Worm (Caenorhabditis elegans) whole organism, late embryonic: ENCODE results near the gene F54F2.14.
A peak's percentile ranks its signal among the peaks of the same experiment; 100 is the strongest.

Source experiments
- C08G9.2 ChIP-seq: sonication (generic microtip); optimal IDR thresholded peaks from 2 replicates; lab custom pipeline; 2016; ENCODE audit warnings: mild to moderate bottlenecking, missing genetic modification characterization, moderate library complexity, missing compliant biosample characterization
- K02D7.2 ChIP-seq: sonication (generic microtip); optimal IDR thresholded peaks from 2 replicates; lab custom pipeline; 2017; ENCODE audit warnings: mild to moderate bottlenecking, missing genetic modification characterization, missing compliant biosample characterization
- T23F11.4 ChIP-seq: fragments of 200-800 bp; sonication (Bioruptor generic); optimal IDR thresholded peaks from 2 replicates; lab custom pipeline; 2018; ENCODE audit warnings: mild to moderate bottlenecking, missing genetic modification characterization, missing compliant biosample characterization
- Y22D7AL.16 ChIP-seq: sonication (generic microtip); optimal IDR thresholded peaks from 2 replicates; lab custom pipeline; 2016; ENCODE audit warnings: missing genetic modification characterization, missing compliant biosample characterization
- ama-1 ChIP-seq: fragments of 150-350 bp; optimal IDR thresholded peaks from 2 replicates; lab custom pipeline; 2014
- ceh-14 ChIP-seq: sonication (generic microtip); optimal IDR thresholded peaks from 2 replicates; lab custom pipeline; 2016; ENCODE audit warnings: missing genotype, missing genetic modification characterization, missing compliant biosample characterization
- ceh-18 ChIP-seq: sonication (generic microtip); optimal IDR thresholded peaks from 2 replicates; lab custom pipeline; 2016; ENCODE audit warnings: missing genetic modification characterization, missing compliant biosample characterization
- ceh-22 ChIP-seq: sonication (generic microtip); optimal IDR thresholded peaks from 2 replicates; lab custom pipeline; 2017; ENCODE audit warnings: missing biosample characterization, missing genetic modification characterization
- ceh-24 ChIP-seq: sonication (generic microtip); optimal IDR thresholded peaks from 2 replicates; lab custom pipeline; 2016; ENCODE audit warnings: mild to moderate bottlenecking, missing genetic modification characterization, missing compliant biosample characterization
- ceh-30 ChIP-seq: fragments of 150-350 bp; optimal IDR thresholded peaks from 2 replicates; lab custom pipeline; 2014; ENCODE audit warnings: missing biosample characterization, missing genetic modification characterization
- ceh-31 ChIP-seq: sonication (generic microtip); optimal IDR thresholded peaks from 2 replicates; lab custom pipeline; 2016; ENCODE audit warnings: missing genetic modification characterization, missing compliant biosample characterization
- ceh-34 ChIP-seq: sonication (generic microtip); optimal IDR thresholded peaks from 2 replicates; lab custom pipeline; 2016; ENCODE audit warnings: mild to moderate bottlenecking, missing genetic modification characterization, missing compliant biosample characterization
- ceh-45 ChIP-seq: fragments of 200-800 bp; sonication (Bioruptor generic); IDR thresholded peaks from 2 replicates; pipeline ENCODE4 v1.3.6; 2022; ENCODE audit warnings: missing genetic modification reagents, missing genetic modification characterization, missing compliant biosample characterization
- ceh-9 ChIP-seq: sonication (generic microtip); optimal IDR thresholded peaks from 2 replicates; lab custom pipeline; 2016; ENCODE audit warnings: mild to moderate bottlenecking, missing genetic modification characterization, inconsistent platforms, missing compliant biosample characterization
- che-1 ChIP-seq: sonication (generic microtip); optimal IDR thresholded peaks from 2 replicates; lab custom pipeline; 2016; ENCODE audit warnings: mild to moderate bottlenecking, missing genetic modification characterization, missing compliant biosample characterization
- elt-2 ChIP-seq: sonication (generic microtip); optimal IDR thresholded peaks from 2 replicates; lab custom pipeline; 2016; ENCODE audit warnings: missing genetic modification reagents, missing genetic modification characterization, missing compliant biosample characterization
- eyg-1 ChIP-seq: sonication (generic microtip); optimal IDR thresholded peaks from 2 replicates; lab custom pipeline; 2016; ENCODE audit warnings: missing genotype, missing genetic modification characterization, missing compliant biosample characterization
- fax-1 ChIP-seq: sonication (generic microtip); optimal IDR thresholded peaks from 2 replicates; lab custom pipeline; 2016; ENCODE audit warnings: missing genotype, missing genetic modification characterization, missing compliant biosample characterization
- fkh-10 ChIP-seq: fragments of 150-350 bp; optimal IDR thresholded peaks from 2 replicates; lab custom pipeline; 2014; ENCODE audit warnings: missing biosample characterization, missing genetic modification reagents, missing genetic modification characterization
- fkh-6 ChIP-seq: sonication (generic microtip); optimal IDR thresholded peaks from 2 replicates; lab custom pipeline; 2016; ENCODE audit warnings: missing genetic modification characterization, missing compliant biosample characterization
- hlh-30 ChIP-seq: sonication (generic microtip); optimal IDR thresholded peaks from 2 replicates; lab custom pipeline; 2017; ENCODE audit warnings: antibody characterized with exemption, missing genetic modification characterization, missing compliant biosample characterization; ENCODE audit not compliant: insufficient read depth
- hlh-6 ChIP-seq: sonication (generic microtip); optimal IDR thresholded peaks from 2 replicates; lab custom pipeline; 2016; ENCODE audit warnings: missing genotype, missing genetic modification characterization, missing compliant biosample characterization
- hlh-8 ChIP-seq: sonication (generic microtip); optimal IDR thresholded peaks from 2 replicates; lab custom pipeline; 2016; ENCODE audit warnings: missing genotype, missing genetic modification characterization, missing compliant biosample characterization
- mec-3 ChIP-seq: sonication (generic microtip); optimal IDR thresholded peaks from 2 replicates; lab custom pipeline; 2016; ENCODE audit warnings: borderline replicate concordance, missing genetic modification characterization, missing compliant biosample characterization
- nfya-1 ChIP-seq: sonication (generic microtip); optimal IDR thresholded peaks from 2 replicates; lab custom pipeline; 2017; ENCODE audit warnings: missing genetic modification characterization, mild to moderate bottlenecking, missing compliant biosample characterization, antibody characterized with exemption, moderate library complexity
- nhr-11 ChIP-seq: fragments of 150-350 bp; optimal IDR thresholded peaks from 2 replicates; lab custom pipeline; 2014; ENCODE audit warnings: missing biosample characterization, missing genetic modification characterization
- nhr-232 ChIP-seq: sonication (generic microtip); optimal IDR thresholded peaks from 2 replicates; lab custom pipeline; 2016; ENCODE audit warnings: missing genetic modification characterization, missing compliant biosample characterization
- npax-4 ChIP-seq: sonication (generic microtip); optimal IDR thresholded peaks from 2 replicates; lab custom pipeline; 2016; ENCODE audit warnings: missing genetic modification characterization, missing compliant biosample characterization
- odd-2 ChIP-seq: sonication (generic microtip); optimal IDR thresholded peaks from 2 replicates; lab custom pipeline; 2017; ENCODE audit warnings: antibody characterized with exemption, mild to moderate bottlenecking, missing genetic modification characterization, missing compliant biosample characterization
- pag-3 ChIP-seq: sonication (generic microtip); optimal IDR thresholded peaks from 2 replicates; lab custom pipeline; 2016; ENCODE audit warnings: missing compliant biosample characterization, missing genetic modification characterization, borderline replicate concordance
- pax-1 ChIP-seq: fragments of 150-350 bp; optimal IDR thresholded peaks from 2 replicates; lab custom pipeline; 2014; ENCODE audit warnings: missing biosample characterization, missing genetic modification characterization
- pha-2 ChIP-seq: sonication (generic microtip); optimal IDR thresholded peaks from 2 replicates; lab custom pipeline; 2017; ENCODE audit warnings: mild to moderate bottlenecking, missing genetic modification characterization, missing compliant biosample characterization
- pha-4 ChIP-seq: fragments of 150-350 bp; optimal IDR thresholded peaks from 2 replicates; lab custom pipeline; 2018; ENCODE audit warnings: missing biosample characterization, missing genetic modification reagents, missing genetic modification characterization
- ref-2 ChIP-seq: sonication (generic microtip); optimal IDR thresholded peaks from 2 replicates; lab custom pipeline; 2016; ENCODE audit warnings: missing genetic modification characterization, missing compliant biosample characterization
- rnt-1 ChIP-seq: sonication (generic microtip); optimal IDR thresholded peaks from 2 replicates; lab custom pipeline; 2016; ENCODE audit warnings: missing genetic modification characterization, missing compliant biosample characterization
- sdc-2 ChIP-seq: sonication (generic microtip); optimal IDR thresholded peaks from 2 replicates; lab custom pipeline; 2016; ENCODE audit warnings: missing genotype, missing genetic modification characterization, missing compliant biosample characterization
- sox-4 ChIP-seq: sonication (generic microtip); optimal IDR thresholded peaks from 2 replicates; lab custom pipeline; 2017; ENCODE audit warnings: mild to moderate bottlenecking, missing genetic modification characterization, inconsistent platforms, missing compliant biosample characterization
- syd-9 ChIP-seq: sonication (generic microtip); optimal IDR thresholded peaks from 2 replicates; lab custom pipeline; 2016; ENCODE audit warnings: mild to moderate bottlenecking, missing genetic modification characterization, moderate library complexity, missing compliant biosample characterization
- tbx-2 ChIP-seq: sonication (generic microtip); optimal IDR thresholded peaks from 2 replicates; lab custom pipeline; 2016; ENCODE audit warnings: missing genetic modification characterization, missing compliant biosample characterization
- tbx-7 ChIP-seq: sonication (generic microtip); optimal IDR thresholded peaks from 2 replicates; lab custom pipeline; 2016; ENCODE audit warnings: missing genotype, missing genetic modification characterization, missing compliant biosample characterization
- ttx-3 ChIP-seq: sonication (generic microtip); optimal IDR thresholded peaks from 2 replicates; lab custom pipeline; 2016; ENCODE audit warnings: missing genetic modification reagents, missing genetic modification characterization, missing compliant biosample characterization
- unc-42 ChIP-seq: sonication (generic microtip); optimal IDR thresholded peaks from 2 replicates; lab custom pipeline; 2016; ENCODE audit warnings: missing genotype, missing genetic modification characterization, missing compliant biosample characterization
- unc-86 ChIP-seq: sonication (generic microtip); optimal IDR thresholded peaks from 2 replicates; lab custom pipeline; 2016; ENCODE audit warnings: missing genetic modification characterization, missing compliant biosample characterization

The F54F2.14 gene

DNA sequence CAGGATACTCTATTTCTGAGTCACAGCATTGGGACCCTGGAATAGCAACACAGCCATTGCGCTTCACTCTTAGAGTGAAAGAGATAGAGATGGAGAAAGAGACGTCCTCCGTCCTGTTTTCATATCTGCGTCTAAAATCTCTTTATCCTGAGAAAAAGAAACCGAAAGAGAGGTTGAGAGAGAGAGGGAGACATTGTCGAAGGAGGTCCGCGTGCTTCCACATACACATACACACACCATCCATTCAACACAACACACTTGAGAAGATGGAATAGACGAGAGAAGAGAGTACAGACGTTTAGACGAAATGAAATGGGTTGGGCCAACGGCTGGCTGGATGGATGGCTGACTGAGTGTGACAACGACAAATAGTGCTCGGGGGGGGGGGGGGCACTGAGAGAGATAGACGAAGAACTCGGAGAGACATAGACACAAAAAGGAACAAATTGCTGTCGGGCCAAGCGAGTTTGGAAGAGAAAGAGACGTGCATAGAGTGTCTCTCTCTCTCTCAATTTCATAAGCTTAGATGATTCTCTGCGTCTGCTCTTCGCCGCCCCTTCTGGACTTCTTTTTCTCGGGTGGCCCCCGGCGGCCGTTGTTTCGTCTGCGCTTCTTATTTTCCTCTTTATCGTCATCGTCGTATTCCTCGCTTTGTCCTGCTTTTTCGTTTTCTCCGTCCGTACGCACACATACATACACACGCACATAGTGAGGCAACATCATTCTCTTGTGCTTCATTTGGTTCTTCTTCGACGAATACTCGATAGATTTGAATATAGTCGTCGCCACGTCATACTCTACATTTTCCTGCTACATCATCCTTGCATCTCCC lies 8.8 kb downstream of the F54F2.14 start, which contains the start of gene F54F2.6 (continued):
- TF ChIP-seq hlh-30 (tag; lab: Kevin White, UChicago) (peak; percentile 88), ceh-14 (peak; percentile 84), ref-2 (tag; lab: Kevin White, UChicago) (peak; percentile 81), ceh-9 (tag; lab: Kevin White, UChicago) (no peak), mec-3 (tag; lab: Kevin White, UChicago) (peak; percentile 27), ceh-22 (tag; lab: Kevin White, UChicago) (peak; percentile 69), pag-3 (no peak), ttx-3 (no peak), npax-4 (tag; lab: Kevin White, UChicago) (no peak), sox-4 (tag; lab: Kevin White, UChicago) (no peak), pha-2 (peak; percentile 76), nfya-1 (tag; lab: Kevin White, UChicago) (peak; percentile 96), nhr-232 (tag; lab: Kevin White, UChicago) (no peak), fkh-6 (tag; lab: Kevin White, UChicago) (no peak), ceh-30 (peak; percentile 3), syd-9 (tag; lab: Kevin White, UChicago) (peak; percentile 69), unc-86 (tag; lab: Kevin White, UChicago) (peak; percentile 57), che-1 (no peak), elt-2 (tag; lab: Kevin White, UChicago) (peak; percentile 44), ama-1 (peak; percentile 64), C08G9.2 (tag; lab: Kevin White, UChicago) (no peak), T23F11.4 (GFP tag; lab: Kevin White, UChicago) (no peak), tbx-7 (tag; lab: Kevin White, UChicago) (no peak), rnt-1 (peak; percentile 60), pax-1 (tag; lab: Kevin White, UChicago) (no peak), fax-1 (tag; lab: Kevin White, UChicago) (peak; percentile 50), sdc-2 (peak; percentile 58), ceh-24 (no peak), ceh-31 (tag; lab: Kevin White, UChicago) (peak; percentile 91), ceh-34 (tag; lab: Kevin White, UChicago) (peak; percentile 88), K02D7.2 (tag; lab: Kevin White, UChicago) (no peak), tbx-2 (tag; lab: Kevin White, UChicago) (peak; percentile 80), pha-4 (no peak), ceh-45 (no peak), ceh-18 (tag; lab: Kevin White, UChicago) (peak; percentile 96), odd-2 (tag; lab: Kevin White, UChicago) (no peak)

DNA sequence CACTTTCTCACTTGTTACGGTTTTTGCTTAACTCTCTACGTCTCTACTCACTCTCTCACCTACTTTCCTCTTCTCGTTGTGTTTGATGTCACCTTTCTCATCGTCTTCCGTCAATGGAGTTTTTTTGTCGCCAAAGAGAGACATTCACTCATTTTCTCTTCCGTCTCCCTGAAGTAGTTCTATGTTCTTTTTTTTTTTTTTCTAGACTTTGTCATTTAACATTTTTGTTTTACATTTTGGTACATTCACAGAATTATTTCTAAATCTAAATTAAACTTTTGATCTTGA lies 9.4 kb downstream of the F54F2.14 start:
- TF ChIP-seq unc-42 (tag; lab: Kevin White, UChicago) (no peak), nhr-11 (tag; lab: Kevin White, UChicago) (no peak), npax-4 (tag; lab: Kevin White, UChicago) (no peak), eyg-1 (tag; lab: Kevin White, UChicago) (no peak), odd-2 (tag; lab: Kevin White, UChicago) (no peak), K02D7.2 (tag; lab: Kevin White, UChicago) (no peak), hlh-8 (no peak), fkh-6 (tag; lab: Kevin White, UChicago) (no peak), ama-1 (no peak), elt-2 (tag; lab: Kevin White, UChicago) (no peak), Y22D7AL.16 (tag; lab: Kevin White, UChicago) (no peak), fkh-10 (GFP tag; lab: Kevin White, UChicago) (no peak), hlh-6 (tag; lab: Kevin White, UChicago) (no peak)
